Worm (Caenorhabditis elegans): ENCODE results near the gene deg-3.

deg-3 gene

DNA sequence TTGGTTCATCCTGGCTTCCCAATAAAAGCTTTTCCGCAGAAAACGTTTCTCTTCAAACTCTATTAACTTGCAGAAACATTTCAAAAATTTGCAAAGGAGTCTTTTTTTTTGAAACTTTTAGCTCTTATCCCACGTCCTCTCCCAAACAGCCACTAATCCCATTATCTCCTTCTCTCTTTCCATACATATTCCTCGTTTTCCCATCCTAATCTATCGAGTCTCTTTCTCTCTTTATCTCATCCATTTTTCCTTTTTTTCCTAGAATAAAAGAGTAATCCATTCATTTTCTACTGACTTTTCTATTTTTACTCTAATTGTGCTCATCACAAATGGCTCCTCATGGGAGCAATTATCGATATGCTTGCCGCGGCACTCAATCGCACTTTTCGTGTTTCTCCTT lies 13.8 kb upstream of the deg-3 start:
- TF ChIP-seq nhr-71 (tag; optimal IDR thresholded peaks at IDR 0.05): peak; percentile 42
- no peak for TF ChIP-seq C04F5.9 (tag; optimal IDR thresholded peaks at IDR 0.05)
- TF ChIP-seq ces-1 (GFP tag; optimal IDR thresholded peaks at IDR 0.05): peak; percentile 53
- peak; percentile 22 for TF ChIP-seq unc-86 (tag; optimal IDR thresholded peaks at IDR 0.05)
- peak; percentile 81 for TF ChIP-seq dsc-1 (tag; optimal IDR thresholded peaks at IDR 0.05)
- peak; percentile 11 for TF ChIP-seq zag-1 (tag; optimal IDR thresholded peaks at IDR 0.05)
- peak; percentile 78 for TF ChIP-seq lin-14 (GFP tag; optimal IDR thresholded peaks at IDR 0.05)
- no peak for TF ChIP-seq pag-3 (tag; optimal IDR thresholded peaks at IDR 0.05; ENCODE audit: borderline replicate concordance, insufficient read depth)
- TF ChIP-seq nhr-47 (tag; optimal IDR thresholded peaks at IDR 0.05): peak; percentile 19
- TF ChIP-seq tbx-2 (tag; optimal IDR thresholded peaks at IDR 0.05): peak; percentile 74

- no peak for TF ChIP-seq swsn-7 (tag; optimal IDR thresholded peaks at IDR 0.05)
- TF ChIP-seq unc-86 (tag; optimal IDR thresholded peaks at IDR 0.05): no peak
- no peak for TF ChIP-seq unc-62 (GFP tag; optimal IDR thresholded peaks at IDR 0.05)
- TF ChIP-seq Y116A8C.19 (tag; optimal IDR thresholded peaks at IDR 0.05; ENCODE audit: borderline replicate concordance): no peak
- TF ChIP-seq fkh-8 (tag; optimal IDR thresholded peaks at IDR 0.05): no peak
- TF ChIP-seq elt-2 (tag; optimal IDR thresholded peaks at IDR 0.05): no peak
- TF ChIP-seq ets-5 (GFP tag; IDR thresholded peaks at IDR 0.05): no peak
These were observed 9.6 kb upstream of the deg-3 start, which contains the start of gene T26H10.2 for ce11 chrV:11424565-11424964. T26H10.2 (minus strand) TSS chrV:11424665.

DNA sequence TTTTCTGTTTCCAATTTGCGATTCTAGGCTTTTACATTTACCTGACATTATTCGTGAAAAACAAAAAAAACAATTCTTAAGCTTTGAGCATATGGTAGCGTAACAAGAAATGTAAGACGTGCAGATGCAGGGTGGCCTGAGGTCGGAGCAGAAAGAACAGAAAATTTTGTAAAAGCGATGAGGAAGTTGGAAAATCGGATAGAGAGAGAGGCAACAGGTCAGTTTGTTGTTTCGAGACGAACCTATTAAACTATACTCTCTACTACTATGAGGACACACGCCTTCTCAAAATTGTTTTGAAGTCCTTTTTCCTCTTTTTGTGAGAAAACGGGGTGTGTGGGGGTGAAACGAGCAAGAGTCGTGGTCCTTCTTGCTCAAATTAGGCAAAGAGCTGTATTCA lies 6.6 kb upstream of the deg-3 start, which contains the start of gene des-2:
Gene des-2, minus strand, starts transcription at position 101 of the 400 bp plus-strand sequence.
- TF ChIP-seq fkh-4 (tag; optimal IDR thresholded peaks at IDR 0.05; ENCODE audit: borderline replicate concordance) (no peak), grh-1 (GFP tag; IDR thresholded peaks at IDR 0.05) (no peak), unc-130 (tag; optimal IDR thresholded peaks at IDR 0.05) (no peak), nhr-20 (tag; optimal IDR thresholded peaks at IDR 0.05) (no peak), ces-1 (GFP tag; optimal IDR thresholded peaks at IDR 0.05) (no peak), snpc-4 (tag; optimal IDR thresholded peaks at IDR 0.05) (no peak), jun-1 (tag; optimal IDR thresholded peaks at IDR 0.05) (no peak)

ce11 chrV:11412125-11412524 lies 2.8 kb downstream of the deg-3 start:
- TF ChIP-seq nhr-71 (tag; optimal IDR thresholded peaks at IDR 0.05) (peak; percentile 71), pax-3 (tag; optimal IDR thresholded peaks at IDR 0.05) (no peak), skn-1 (tag; optimal IDR thresholded peaks at IDR 0.05) (peak; percentile 33), C16A3.4 (tag; optimal IDR thresholded peaks at IDR 0.05) (peak; percentile 19), nhr-237 (tag; optimal IDR thresholded peaks at IDR 0.05) (no peak), egl-27 (tag; optimal IDR thresholded peaks at IDR 0.05) (no peak), lin-35 (GFP tag; optimal IDR thresholded peaks at IDR 0.05) (peak in 1 of 2 experiments; percentile 81), nhr-76 (tag; optimal IDR thresholded peaks at IDR 0.05) (no peak), nhr-20 (tag; optimal IDR thresholded peaks at IDR 0.05) (peak; percentile 72), unc-86 (tag; optimal IDR thresholded peaks at IDR 0.05) (no peak), nhr-85 (tag) (peak; percentile 78), xbp-1 (tag; optimal IDR thresholded peaks at IDR 0.05) (peak; percentile 6), unc-130 (tag; optimal IDR thresholded peaks at IDR 0.05) (peak; percentile 41), elt-2 (tag; optimal IDR thresholded peaks at IDR 0.05) (peak; percentile 72), lin-13 (GFP tag; optimal IDR thresholded peaks at IDR 0.05) (no peak), nhr-90 (tag; optimal IDR thresholded peaks at IDR 0.05; ENCODE audit: poor library complexity) (peak; percentile 61), ceh-82 (tag; optimal IDR thresholded peaks at IDR 0.05) (peak in 1 of 3 experiments; percentile 3), mef-2 (tag; optimal IDR thresholded peaks at IDR 0.05) (no peak), snu-23 (GFP tag; optimal IDR thresholded peaks at IDR 0.05) (peak; percentile 74), efl-1 (optimal IDR thresholded peaks at IDR 0.05) (peak; percentile 11 to 46), efl-1 (GFP tag; optimal IDR thresholded peaks at IDR 0.05 in 1 of 2) (peak; percentile 23 to 93), mdl-1 (tag; optimal IDR thresholded peaks at IDR 0.05) (peak in 1 of 2 experiments; percentile 59), nhr-19 (GFP tag; conservative IDR thresholded peaks at IDR 0.05) (peak; percentile 73), ets-5 (GFP tag; IDR thresholded peaks at IDR 0.05) (no peak), lin-14 (GFP tag; optimal IDR thresholded peaks at IDR 0.05) (peak; percentile 68), grh-1 (GFP tag; IDR thresholded peaks at IDR 0.05) (no peak), blmp-1 (tag; optimal IDR thresholded peaks at IDR 0.05) (no peak), ces-1 (GFP tag; optimal IDR thresholded peaks at IDR 0.05) (no peak), snpc-4 (tag; optimal IDR thresholded peaks at IDR 0.05) (peak; percentile 32), elt-3 (tag; optimal IDR thresholded peaks at IDR 0.05) (peak in 2 of 6 experiments; percentile 19 to 23), swsn-7 (tag; optimal IDR thresholded peaks at IDR 0.05) (peak; percentile 42), nhr-11 (tag; optimal IDR thresholded peaks at IDR 0.05) (no peak), dpl-1 (GFP tag; optimal IDR thresholded peaks at IDR 0.05) (peak; percentile 16 to 31 (median 20)), isw-1 (GFP tag; IDR thresholded peaks at IDR 0.05) (no peak)

Data from whole organism, L1 larva.